Fruit fly (Drosophila melanogaster): ENCODE measurements around the gene CG9588.
A peak's percentile ranks its signal among the peaks of the same experiment; 100 is the strongest.

dm6 chr3R:13683624-13684568 lies 7.4 kb upstream of the CG9588 start, which contains the start of gene flfl:
- TF ChIP-seq CG8478 (optimal IDR thresholded peaks at IDR 0.05) (no peak), CTCF (optimal IDR thresholded peaks at IDR 0.05) (peak in 1 of 2 experiments; percentile 10)
